Fruit fly (Drosophila melanogaster): ENCODE data around the gene CG3430.
A peak's percentile ranks its signal among the peaks of the same experiment; 100 is the strongest.

The CG3430 gene

dm6 chr2L:6964022-6964434, 7.2 kb downstream of the CG3430 start, which contains the start of the genes sip2 and Coprox (continued):
- TF ChIP-seq CG6175 (GFP tag; IDR thresholded peaks at IDR 0.05) (no peak), maf-S (GFP tag; optimal IDR thresholded peaks at IDR 0.05) (no peak), CG10979 (tag; optimal IDR thresholded peaks at IDR 0.05) (peak; percentile 62), gce (GFP tag; IDR thresholded peaks at IDR 0.05) (no peak), nerfin-1 (tag; optimal IDR thresholded peaks at IDR 0.05) (peak; percentile 69), ato (GFP tag; IDR thresholded peaks at IDR 0.05; ENCODE audit: partially characterized antibody) (no peak), CG10654 (GFP tag; optimal IDR thresholded peaks at IDR 0.05) (no peak), jigr1 (GFP tag; IDR thresholded peaks at IDR 0.05) (no peak), Vsx1 (GFP tag; optimal IDR thresholded peaks at IDR 0.05) (no peak), CG8359 (GFP tag; optimal IDR thresholded peaks at IDR 0.05; ENCODE audit: borderline replicate concordance) (no peak), scrt (GFP tag; optimal IDR thresholded peaks at IDR 0.05) (no peak), croc (GFP tag; conservative IDR thresholded peaks at IDR 0.05) (peak; percentile 44; the same call in 2 of the 3 replicates), Hmr (GFP tag; optimal IDR thresholded peaks at IDR 0.05) (no peak), dati (GFP tag; IDR thresholded peaks at IDR 0.05) (no peak), CG30020 (tag; optimal IDR thresholded peaks at IDR 0.05) (peak; percentile 93), Dip2 (GFP tag; IDR thresholded peaks at IDR 0.05) (no peak), CG12104 (GFP tag; optimal IDR thresholded peaks at IDR 0.05) (peak; percentile 34), sc (optimal IDR thresholded peaks at IDR 0.05) (no peak), sc (GFP tag; optimal IDR thresholded peaks at IDR 0.05) (no peak), tll (GFP tag; optimal IDR thresholded peaks at IDR 0.05) (no peak), gfzf (GFP tag; optimal IDR thresholded peaks at IDR 0.05) (peak; percentile 49), CG2120 (GFP tag; optimal IDR thresholded peaks at IDR 0.05) (peak; percentile 56), dimm (GFP tag; IDR thresholded peaks at IDR 0.05) (no peak), D19A (tag; optimal IDR thresholded peaks at IDR 0.05) (peak; percentile 37), CG9437 (GFP tag; optimal IDR thresholded peaks at IDR 0.05) (peak; percentile 69), Dref (GFP tag; IDR thresholded peaks at IDR 0.05) (no peak), Fer3 (tag; optimal IDR thresholded peaks at IDR 0.05) (peak; percentile 72), CG8281 (tag; optimal IDR thresholded peaks at IDR 0.05) (peak; percentile 35), H2.0 (GFP tag; IDR thresholded peaks at IDR 0.05) (peak; percentile 48), CG3281 (GFP tag; optimal IDR thresholded peaks at IDR 0.05) (peak; percentile 72), CG10366 (GFP tag; IDR thresholded peaks at IDR 0.05) (peak; percentile 39; the same call in 1 of the 2 replicates), pzg (GFP tag; optimal IDR thresholded peaks at IDR 0.05) (peak; percentile 39), Drgx (GFP tag; IDR thresholded peaks at IDR 0.05) (peak; percentile 38; the same call in 1 of the 2 replicates), Sox102F (GFP tag; optimal IDR thresholded peaks at IDR 0.05) (no peak), Hr3 (GFP tag; optimal IDR thresholded peaks at IDR 0.05) (peak; percentile 74), H15 (GFP tag; IDR thresholded peaks at IDR 0.05) (no peak), Ptx1 (GFP tag; IDR thresholded peaks at IDR 0.05) (peak; percentile 53; the same call in 1 of the 2 replicates), CG17829 (tag; optimal IDR thresholded peaks at IDR 0.05) (peak; percentile 88), stc (GFP tag; IDR thresholded peaks at IDR 0.05) (no peak), CG6654 (GFP tag; optimal IDR thresholded peaks at IDR 0.05) (no peak), jing (GFP tag; optimal IDR thresholded peaks at IDR 0.05) (no peak), pum (GFP tag; optimal IDR thresholded peaks at IDR 0.05) (no peak), CrebB (tag; optimal IDR thresholded peaks at IDR 0.05) (peak; percentile 50), z (GFP tag; IDR thresholded peaks at IDR 0.05) (no peak), chinmo (GFP tag; IDR thresholded peaks at IDR 0.05; ENCODE audit: partially characterized antibody) (0 out of 4 replicates have a peak, but pooled peaks have one; percentile 22), CG6791 (GFP tag; IDR thresholded peaks at IDR 0.05; ENCODE audit: partially characterized antibody) (no peak), Nf-YB (GFP tag; optimal IDR thresholded peaks at IDR 0.05) (peak; percentile 60), mirr (GFP tag; optimal IDR thresholded peaks at IDR 0.05) (no peak), dysf (GFP tag; IDR thresholded peaks at IDR 0.05) (peak; percentile 65), nau (GFP tag; optimal IDR thresholded peaks at IDR 0.05) (no peak), CG17385 (GFP tag; optimal IDR thresholded peaks at IDR 0.05) (peak; percentile 62)

Measured in whole organism, embryonic.